Worm (Caenorhabditis elegans) whole organism, L4/young adult: ENCODE data around the gene myrf-1.

Experiments used
- W03F9.2 ChIP-seq: fragments of 150-350 bp; optimal IDR thresholded peaks from 2 replicates; lab custom pipeline; 2014; ENCODE audit warnings: missing biosample characterization, missing genetic modification characterization
- dao-5 ChIP-seq: sonication (generic microtip); optimal IDR thresholded peaks from 2 replicates; lab custom pipeline; 2016; ENCODE audit warnings: missing genotype, missing genetic modification characterization, moderate library complexity, missing compliant biosample characterization
- him-1 ChIP-seq: sonication (generic microtip); optimal IDR thresholded peaks from 2 replicates; lab custom pipeline; 2016; ENCODE audit warnings: missing genotype, missing genetic modification reagents, missing genetic modification characterization, missing compliant biosample characterization

myrf-1 gene

DNA sequence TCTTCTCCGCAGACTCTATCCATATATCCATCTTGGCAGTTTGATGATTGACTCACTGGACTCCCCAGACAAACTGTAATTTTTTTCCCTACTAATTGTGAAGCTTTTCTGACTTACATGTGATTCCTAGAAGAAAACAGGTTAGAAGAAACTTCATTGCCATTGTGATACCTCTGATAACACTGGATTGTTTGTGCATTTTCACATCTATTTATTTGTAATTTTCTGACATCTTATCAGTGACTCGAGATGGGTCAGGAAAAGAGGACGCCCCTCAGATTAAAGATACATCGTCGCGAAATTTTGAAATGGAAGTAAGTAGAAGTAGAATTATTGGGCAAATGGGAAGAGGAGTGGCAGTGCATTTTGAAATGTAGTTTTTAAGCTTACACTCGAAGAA is 12.0 kb downstream of the myrf-1 start, which contains the start of gene clec-61:
TSS of gene clec-61 (minus strand) at position 209 of the 400 bp plus-strand sequence.
- TF ChIP-seq him-1 (tag; lab: Kevin White, UChicago) (no peak), W03F9.2 (no peak)

DNA sequence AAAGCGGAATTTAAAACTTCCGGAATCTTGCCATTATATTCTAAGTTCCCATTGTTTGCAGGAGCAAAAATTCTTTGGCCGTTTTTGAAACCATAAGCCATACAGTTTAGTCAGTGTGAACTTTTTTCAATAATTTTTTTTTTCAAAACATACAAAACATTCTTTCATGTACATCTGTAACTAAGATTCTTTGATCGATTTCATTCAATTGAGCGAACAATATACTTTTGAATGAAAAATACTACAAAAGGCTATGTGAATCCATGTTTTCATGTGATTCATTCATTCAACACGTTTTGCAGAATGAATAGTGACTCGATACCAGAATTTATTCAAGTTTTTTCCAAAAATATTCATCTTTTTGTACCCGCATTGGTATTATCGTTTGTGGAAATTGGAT is 15.6 kb downstream of the myrf-1 start, which contains the start of gene ZK666.15:
TSS of gene ZK666.15 (plus strand) at position 301 of the 400 bp plus-strand sequence.
- TF ChIP-seq W03F9.2 (no peak), him-1 (tag; lab: Kevin White, UChicago) (no peak), dao-5 (no peak)

DNA sequence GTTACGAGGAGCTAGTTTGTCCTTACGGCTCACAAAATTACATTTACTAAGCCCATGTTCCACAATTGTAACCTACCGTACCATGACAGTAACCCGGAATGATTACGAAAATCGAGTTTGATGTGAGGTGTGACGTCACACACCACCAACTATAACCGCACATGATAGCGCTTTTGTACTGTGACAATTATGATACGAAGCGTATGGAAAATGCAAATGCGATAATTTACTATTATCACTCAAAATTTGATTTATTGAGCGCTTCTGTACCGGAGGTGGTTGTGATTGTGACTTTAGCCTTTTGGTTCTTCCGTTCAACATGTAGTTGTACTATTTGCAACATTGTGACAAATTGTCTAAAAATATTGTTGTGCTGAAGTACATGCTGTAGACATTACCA is 16.7 kb downstream of the myrf-1 start:
- TF ChIP-seq W03F9.2: no peak
- no peak for TF ChIP-seq dao-5
- TF ChIP-seq him-1 (tag; lab: Kevin White, UChicago): no peak

DNA sequence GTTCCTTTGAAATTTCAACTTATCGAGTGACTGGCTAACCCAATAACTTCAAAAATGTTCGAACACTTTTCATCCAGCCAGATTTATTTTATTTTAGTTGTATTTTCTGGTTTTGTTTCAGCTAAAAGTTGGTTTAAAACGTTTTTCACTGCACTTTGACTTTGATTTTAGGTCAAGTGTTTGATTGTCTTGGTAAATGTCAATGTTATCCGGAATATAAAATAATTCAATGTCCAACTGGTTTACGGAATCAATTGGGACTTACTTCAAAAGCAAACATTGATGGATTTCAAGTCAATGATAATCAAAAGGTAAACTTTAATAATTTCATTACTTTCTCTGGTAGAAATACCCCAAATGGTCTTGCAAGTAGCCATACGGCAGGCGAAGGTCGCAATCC is 18.5 kb downstream of the myrf-1 start:
- TF ChIP-seq W03F9.2 (no peak), him-1 (tag; lab: Kevin White, UChicago) (no peak), dao-5 (no peak)

DNA sequence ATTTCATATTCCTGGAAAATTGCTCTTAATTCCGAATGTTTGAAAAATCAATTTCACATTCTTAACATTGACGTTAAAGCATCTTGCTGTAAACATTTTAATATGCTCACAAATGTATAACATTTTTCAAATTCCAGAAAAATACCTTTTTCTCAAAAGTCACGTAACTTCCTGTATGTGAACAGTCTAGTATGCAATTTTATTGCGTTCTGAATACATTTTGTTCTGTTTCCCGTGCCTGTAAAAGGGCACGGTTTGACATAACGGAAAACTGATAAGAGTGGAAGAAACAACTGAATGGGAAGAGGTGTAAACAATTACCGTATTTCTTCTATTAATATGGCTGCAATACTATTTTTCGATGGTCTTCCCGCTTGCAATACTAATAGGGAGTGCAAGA is 19.4 kb downstream of the myrf-1 start:
- TF ChIP-seq W03F9.2 (no peak), him-1 (tag; lab: Kevin White, UChicago) (no peak), dao-5 (no peak)

DNA sequence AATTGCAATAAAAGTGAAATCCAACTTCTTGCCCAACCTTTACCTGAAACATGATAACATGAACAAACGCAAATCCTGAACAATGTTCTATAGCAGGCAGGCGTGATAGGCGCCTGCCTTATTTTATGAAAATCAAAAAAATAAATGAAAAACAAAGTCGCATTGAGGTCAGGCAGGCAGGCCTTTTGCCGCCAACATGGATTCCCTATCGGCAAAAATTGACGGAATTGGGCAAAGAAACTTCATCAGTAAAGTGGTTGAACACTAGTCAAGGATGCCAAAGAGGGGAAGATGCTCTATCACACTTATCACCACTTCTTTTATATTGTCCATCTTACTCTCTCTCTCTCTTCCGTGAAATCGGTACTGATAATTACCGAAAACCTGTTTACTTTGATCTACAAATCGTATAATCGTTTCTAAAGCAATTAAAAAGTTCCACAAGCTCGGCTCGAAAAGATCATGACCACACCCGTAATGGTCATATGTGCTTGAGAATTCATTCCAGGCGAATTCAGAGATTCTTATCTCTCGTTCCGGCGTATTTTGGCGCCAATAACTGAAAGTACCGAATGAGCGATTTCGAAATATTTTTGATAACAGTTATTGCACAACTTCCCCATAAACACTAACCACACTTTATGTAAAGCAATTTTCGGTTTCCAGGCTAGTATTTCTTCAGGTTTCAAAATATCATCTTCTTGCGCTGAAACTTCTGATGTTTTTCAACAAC is 20.4 kb downstream of the myrf-1 start, which contains the start of the genes clec-60 and ZK666.11:
TSS of gene clec-60 (minus strand) at position 51 of the 733 bp plus-strand sequence.
TSS of gene ZK666.11 (plus strand) at position 699 of the 733 bp plus-strand sequence.
- TF ChIP-seq him-1 (tag; lab: Kevin White, UChicago): no peak
- no peak for TF ChIP-seq dao-5
- TF ChIP-seq W03F9.2: no peak

DNA sequence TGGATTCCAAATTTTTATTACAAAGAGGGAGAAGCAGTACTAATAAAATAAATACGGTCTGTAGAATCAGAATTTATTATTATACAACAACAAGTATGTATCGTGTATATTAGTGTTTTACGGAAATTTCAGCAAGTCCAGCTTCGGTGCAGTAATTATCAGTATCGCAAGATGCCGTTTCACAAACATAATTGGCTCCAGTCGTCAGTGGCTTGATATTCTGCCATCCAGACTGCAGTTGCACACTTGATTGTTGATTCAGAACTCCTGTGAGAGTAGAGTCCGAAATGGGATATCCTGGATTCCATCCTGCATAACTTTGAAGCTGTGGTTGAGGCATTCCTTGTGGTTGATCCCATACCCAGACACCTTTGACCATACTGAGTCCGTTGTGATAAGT is 22.3 kb downstream of the myrf-1 start:
- TF ChIP-seq him-1 (tag; lab: Kevin White, UChicago): no peak
- TF ChIP-seq dao-5: no peak
- TF ChIP-seq W03F9.2: no peak

DNA sequence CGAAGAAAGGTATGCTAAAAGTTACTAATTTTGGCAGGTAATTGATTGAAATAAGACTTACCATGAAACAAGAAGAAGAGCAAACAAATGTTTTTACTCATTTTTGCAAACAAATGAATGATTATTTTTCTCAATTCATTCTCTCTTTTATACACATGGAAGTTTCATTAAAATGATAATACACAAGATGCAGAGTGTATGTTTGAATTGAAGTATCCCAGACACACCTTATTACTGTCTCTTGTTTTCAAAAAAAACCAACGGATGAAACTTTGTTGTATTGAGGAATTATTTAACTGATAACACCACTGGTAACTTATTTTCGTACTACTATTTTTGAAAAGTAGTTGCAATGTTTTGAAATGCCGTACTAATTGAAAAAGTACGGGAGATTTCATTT is 23.0 kb downstream of the myrf-1 start, which contains the start of gene clec-59:
TSS of gene clec-59 (minus strand) at position 101 of the 400 bp plus-strand sequence.
- TF ChIP-seq dao-5: no peak
- no peak for TF ChIP-seq W03F9.2
- TF ChIP-seq him-1 (tag; lab: Kevin White, UChicago): no peak

DNA sequence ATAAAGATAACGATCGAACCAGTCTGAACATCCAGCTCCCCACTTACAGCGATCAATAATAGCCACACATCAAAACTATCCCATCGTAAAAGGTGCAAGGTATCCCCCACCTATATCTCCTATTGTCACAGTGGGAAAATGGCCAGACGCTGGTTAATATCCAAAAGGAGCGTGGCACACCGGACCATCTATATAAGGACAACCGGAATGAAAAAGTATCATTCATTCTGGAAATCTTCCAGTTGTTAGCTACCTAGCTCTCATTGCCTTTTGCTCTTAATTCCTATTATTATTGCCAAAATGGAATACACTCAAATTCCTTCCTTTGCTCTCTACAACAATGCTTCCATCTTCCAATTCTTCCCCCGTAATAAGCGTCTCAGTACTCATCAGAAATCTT is 25.4 kb downstream of the myrf-1 start, which contains the start of gene ZK666.4:
TSS of gene ZK666.4 (plus strand) at position 301 of the 400 bp plus-strand sequence.
- TF ChIP-seq him-1 (tag; lab: Kevin White, UChicago): no peak

DNA sequence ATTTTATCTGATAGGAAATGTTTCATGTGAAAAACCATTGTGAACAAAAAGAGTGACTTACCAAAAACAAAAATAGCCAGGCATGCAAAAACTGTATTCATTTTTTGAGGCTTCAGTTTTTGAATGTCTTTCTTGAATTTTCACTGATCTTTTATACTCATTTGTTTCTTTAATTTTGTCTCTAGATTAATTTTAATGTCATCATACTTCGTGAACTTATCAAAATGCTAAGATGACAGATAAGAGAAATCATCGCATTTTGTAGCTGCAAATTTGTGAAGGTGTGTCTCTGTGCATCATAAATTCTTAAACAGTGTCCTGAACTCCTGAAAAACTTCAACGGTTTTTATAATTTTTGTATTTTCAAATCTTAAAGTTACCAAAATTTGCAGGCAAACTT is 26.3 kb downstream of the myrf-1 start, which contains the start of gene clec-58:
TSS of gene clec-58 (minus strand) at position 101 of the 400 bp plus-strand sequence.
- TF ChIP-seq W03F9.2: no peak
- TF ChIP-seq him-1 (tag; lab: Kevin White, UChicago): no peak
- TF ChIP-seq dao-5: no peak

DNA sequence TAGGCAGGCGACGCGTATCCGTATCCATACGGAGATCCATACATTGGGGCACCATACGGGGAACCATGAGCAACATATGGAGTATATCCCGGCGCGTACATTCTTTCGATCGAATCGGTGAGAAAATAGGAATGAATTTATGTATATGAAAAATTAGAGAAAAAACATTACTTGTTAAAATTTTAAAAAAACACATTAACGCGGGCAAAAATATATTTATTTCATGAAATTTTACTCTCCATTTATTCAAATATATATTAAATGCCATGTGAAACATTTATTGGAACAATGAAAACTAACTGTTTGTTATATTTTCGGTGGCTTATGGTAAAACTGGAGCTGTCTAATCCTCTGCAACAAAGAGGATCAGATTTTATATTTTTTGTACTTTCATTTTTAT is 30.6 kb downstream of the myrf-1 start, which contains the start of gene ZK666.2:
TSS of gene ZK666.2 (minus strand) at position 101 of the 400 bp plus-strand sequence.
- TF ChIP-seq dao-5 (no peak), W03F9.2 (no peak), him-1 (tag; lab: Kevin White, UChicago) (no peak)

DNA sequence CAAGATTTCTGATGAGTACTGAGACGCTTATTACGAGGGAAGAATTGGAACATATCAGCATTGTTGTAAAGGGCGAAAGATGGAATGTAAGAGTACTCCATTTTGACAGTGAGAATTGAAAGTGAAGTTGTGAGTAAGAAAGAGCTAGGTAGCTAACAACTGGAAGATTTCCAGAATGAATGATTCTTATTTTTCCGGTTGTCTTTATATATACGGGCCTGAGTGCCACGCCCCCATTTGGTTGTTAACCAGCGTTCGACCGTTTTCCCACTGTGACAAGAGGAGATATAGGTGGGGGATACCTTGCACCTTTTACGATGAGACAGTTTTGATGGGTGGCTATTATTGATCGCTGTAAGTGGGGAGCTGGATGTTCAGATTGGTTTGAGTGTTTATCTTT is 31.1 kb downstream of the myrf-1 start, which contains the start of gene ZK666.1:
TSS of gene ZK666.1 (minus strand) at position 101 of the 400 bp plus-strand sequence.
- TF ChIP-seq dao-5 (no peak), W03F9.2 (no peak), him-1 (tag; lab: Kevin White, UChicago) (no peak)

DNA sequence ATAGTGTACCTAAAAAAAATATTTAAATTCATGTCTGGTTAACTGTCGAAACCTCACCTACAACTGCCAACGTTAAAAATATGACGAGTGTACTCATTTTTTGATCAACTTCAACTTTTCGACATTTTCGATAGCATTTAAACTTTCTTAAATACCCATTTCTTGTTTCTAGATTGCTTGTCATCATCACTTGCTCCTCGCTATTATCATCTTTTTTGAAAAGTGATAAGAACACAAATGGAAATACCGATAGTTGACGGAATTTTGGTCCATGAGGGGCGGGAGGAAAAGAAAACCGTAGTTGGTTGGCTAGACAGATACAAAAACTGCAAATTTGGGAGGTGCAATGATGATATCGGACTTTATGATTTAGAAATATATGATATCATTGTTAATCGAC is 32.2 kb downstream of the myrf-1 start, which contains the start of gene clec-143:
TSS of gene clec-143 (minus strand) at position 139 of the 400 bp plus-strand sequence.
- TF ChIP-seq dao-5: no peak
- TF ChIP-seq him-1 (tag; lab: Kevin White, UChicago): no peak
- no peak for TF ChIP-seq W03F9.2

DNA sequence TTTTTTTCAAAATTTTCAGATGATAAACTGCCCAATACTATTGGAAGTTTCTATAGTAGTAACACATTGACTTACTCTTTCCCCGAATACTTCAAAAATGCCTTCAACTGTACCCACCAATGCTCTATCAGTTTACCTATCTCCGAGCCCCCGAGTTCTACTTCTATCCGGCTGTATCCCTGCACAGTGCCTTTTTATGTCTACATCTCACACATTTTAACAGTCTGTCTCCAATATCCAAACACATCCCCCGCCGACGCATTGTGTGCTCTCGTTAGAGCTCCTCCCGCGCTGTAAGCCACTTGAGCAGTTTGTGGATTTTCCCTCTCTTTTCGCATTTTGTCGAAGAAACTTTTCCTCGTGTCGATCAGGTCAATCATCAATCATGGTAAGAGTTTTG is 35.8 kb downstream of the myrf-1 start, which contains the start of gene tnc-2:
TSS of gene tnc-2 (plus strand) at position 301 of the 400 bp plus-strand sequence.
- TF ChIP-seq him-1 (tag; lab: Kevin White, UChicago): no peak
- no peak for TF ChIP-seq W03F9.2
- no peak for TF ChIP-seq dao-5
